Worm (Caenorhabditis elegans) whole organism, L3 larva: Measurements from ENCODE around the gene msp-51.

ENCODE experiments used
- ZK546.5 ChIP-seq: sonication (generic microtip); optimal IDR thresholded peaks from 2 replicates; lab custom pipeline; 2017; ENCODE audit warnings: missing biosample characterization, missing genetic modification characterization
- ama-1 ChIP-seq: fragments of 150-350 bp; optimal IDR thresholded peaks from 2 replicates; lab custom pipeline; 2018
- egl-27 ChIP-seq: sonication (generic microtip); optimal IDR thresholded peaks from 4 replicates; lab custom pipeline; 2017; ENCODE audit warnings: missing biosample characterization, missing genetic modification reagents, missing genetic modification characterization
- lin-15B ChIP-seq: fragments of 150-350 bp; optimal IDR thresholded peaks from 2 replicates; lab custom pipeline; 2014; ENCODE audit warnings: missing biosample characterization, missing genetic modification characterization
- lin-39 ChIP-seq: fragments of 150-350 bp; optimal IDR thresholded peaks from 2 replicates; lab custom pipeline; 2018; ENCODE audit warnings: missing biosample characterization, missing genetic modification reagents, missing genetic modification characterization
- mdl-1 ChIP-seq: fragments of 150-350 bp; optimal IDR thresholded peaks from 2 replicates; lab custom pipeline; 2014; ENCODE audit warnings: missing biosample characterization, missing genetic modification characterization
- mml-1 ChIP-seq: fragments of 150-350 bp; sonication (generic microtip); optimal IDR thresholded peaks from 3 replicates; lab custom pipeline; 2014; ENCODE audit warnings: missing biosample characterization, missing genetic modification characterization
- sea-2 ChIP-seq: fragments of 150-350 bp; sonication (generic microtip); optimal IDR thresholded peaks from 4 replicates; lab custom pipeline; 2014; ENCODE audit warnings: missing biosample characterization, missing genetic modification reagents, missing genetic modification characterization
- skn-1 ChIP-seq: fragments of 150-350 bp; optimal IDR thresholded peaks from 2 replicates; lab custom pipeline; 2014; ENCODE audit warnings: missing biosample characterization, missing genetic modification characterization
- tbx-2 ChIP-seq: sonication (generic microtip); optimal IDR thresholded peaks from 2 replicates; lab custom pipeline; 2016; ENCODE audit warnings: mild to moderate bottlenecking, missing genetic modification characterization, missing compliant biosample characterization
- unc-62 ChIP-seq: fragments of 150-350 bp; sonication (generic microtip); optimal IDR thresholded peaks from 4 replicates; lab custom pipeline; 2014; ENCODE audit warnings: missing biosample characterization, missing genetic modification reagents, missing genetic modification characterization
- ztf-11 ChIP-seq: fragments of 150-350 bp; optimal IDR thresholded peaks from 2 replicates; lab custom pipeline; 2014; ENCODE audit warnings: missing biosample characterization, missing genetic modification characterization

DNA sequence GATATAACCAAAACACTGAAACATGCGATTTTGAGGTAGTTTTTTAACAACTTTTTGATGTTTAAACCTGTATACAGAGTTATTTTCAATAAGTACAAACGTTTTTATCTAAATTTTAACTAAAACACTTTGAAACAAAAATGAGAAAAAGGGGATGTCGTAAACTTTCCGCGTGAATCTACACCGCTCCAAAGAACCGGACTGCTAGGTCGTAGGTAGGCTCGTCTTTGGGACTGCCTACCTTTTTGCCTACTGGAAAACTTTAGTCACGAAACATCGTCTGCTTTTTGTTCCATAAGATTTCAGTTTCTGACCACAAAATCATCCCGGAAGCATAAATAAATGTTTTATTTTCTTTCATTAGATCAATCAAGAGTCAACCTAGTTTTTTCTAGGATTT lies 3.9 kb downstream of the msp-51 start:
- TF ChIP-seq egl-27 (tag; lab: Kevin White, UChicago) (no peak), ama-1 (no peak), skn-1 (tag; lab: Kevin White, UChicago) (no peak), ZK546.5 (tag; lab: Kevin White, UChicago) (no peak), mdl-1 (tag; lab: Kevin White, UChicago) (no peak), tbx-2 (tag; lab: Kevin White, UChicago) (no peak), sea-2 (no peak), unc-62 (no peak), lin-15B (tag; lab: Kevin White, UChicago) (no peak), ztf-11 (tag; lab: Kevin White, UChicago) (no peak), mml-1 (no peak), lin-39 (no peak)
